Fruit fly (Drosophila melanogaster) S2 (cell line): ENCODE measurements around the gene Gr66a.

ENCODE experiments used
- CG8478 ChIP-seq: fragments of >200 bp; optimal IDR thresholded peaks from 2 replicates; lab custom pipeline; 2018
- CTCF ChIP-seq, 2 experiments: fragments of >200 bp; optimal IDR thresholded peaks; 2 replicates each; lab custom pipeline; 2018

- no peak for TF ChIP-seq CG8478 (lab: Kevin White, UChicago)
- no peak for TF ChIP-seq CTCF (optimal IDR thresholded peaks at IDR 0.05; lab: Kevin White, UChicago)
Measured at dm6 chr3L:8345182-8345581, 38.4 kb upstream of the Gr66a start.
